Worm (Caenorhabditis elegans) whole organism, L3 larva: ENCODE measurements around the gene F46B6.6.

Experiments
- R02D3.7 ChIP-seq: fragments of 150-350 bp; optimal IDR thresholded peaks from 2 replicates; lab custom pipeline; 2014; ENCODE audit warnings: missing biosample characterization, missing genetic modification characterization
- ZK546.5 ChIP-seq: sonication (generic microtip); optimal IDR thresholded peaks from 2 replicates; lab custom pipeline; 2017; ENCODE audit warnings: missing biosample characterization, missing genetic modification characterization
- aly-2 ChIP-seq: fragments of 150-350 bp; optimal IDR thresholded peaks from 2 replicates; lab custom pipeline; 2014; ENCODE audit warnings: missing biosample characterization, missing genetic modification characterization
- ama-1 ChIP-seq: fragments of 150-350 bp; optimal IDR thresholded peaks from 2 replicates; lab custom pipeline; 2018
- ceh-28 ChIP-seq: fragments of 150-350 bp; optimal IDR thresholded peaks from 2 replicates; lab custom pipeline; 2014; ENCODE audit warnings: missing biosample characterization, missing genetic modification reagents, missing genetic modification characterization
- daf-12 ChIP-seq: fragments of 150-350 bp; optimal IDR thresholded peaks from 2 replicates; lab custom pipeline; 2014; ENCODE audit warnings: missing biosample characterization, missing genetic modification reagents, missing genetic modification characterization
- egl-27 ChIP-seq: sonication (generic microtip); optimal IDR thresholded peaks from 4 replicates; lab custom pipeline; 2017; ENCODE audit warnings: missing biosample characterization, missing genetic modification reagents, missing genetic modification characterization
- egl-5 ChIP-seq: fragments of 150-350 bp; optimal IDR thresholded peaks from 2 replicates; lab custom pipeline; 2017; ENCODE audit warnings: missing biosample characterization, missing genetic modification reagents, missing genetic modification characterization, inconsistent platforms
- elt-1 ChIP-seq: fragments of 150-350 bp; optimal IDR thresholded peaks from 2 replicates; lab custom pipeline; 2014; ENCODE audit warnings: missing biosample characterization, missing genetic modification characterization
- elt-2 ChIP-seq: sonication (generic microtip); optimal IDR thresholded peaks from 2 replicates; lab custom pipeline; 2016; ENCODE audit warnings: missing genetic modification reagents, mild to moderate bottlenecking, missing genetic modification characterization, missing compliant biosample characterization
- elt-3 ChIP-seq, 3 experiments: fragments of 150-350 bp in 1 of 3; sonication (generic microtip) in 2 of 3; optimal IDR thresholded peaks; 2 replicates in 2 of 3; 4 replicates in 1 of 3; lab custom pipeline; 2014 to 2017; ENCODE audit warnings: missing biosample characterization in 3 of 3, missing genetic modification characterization in 3 of 3
- eor-1 ChIP-seq, 2 experiments: fragments of 150-350 bp; optimal IDR thresholded peaks; 2 replicates each; lab custom pipeline; 2014 to 2018; ENCODE audit warnings: missing biosample characterization in 2 of 2, missing genetic modification characterization in 2 of 2
- fkh-10 ChIP-seq: sonication (generic microtip); optimal IDR thresholded peaks from 2 replicates; lab custom pipeline; 2017; ENCODE audit warnings: missing biosample characterization, missing genetic modification reagents, missing genetic modification characterization
- fos-1 ChIP-seq: fragments of 150-350 bp; optimal IDR thresholded peaks from 2 replicates; lab custom pipeline; 2014; ENCODE audit warnings: missing biosample characterization, missing genetic modification characterization
- jun-1 ChIP-seq: fragments of 150-350 bp; optimal IDR thresholded peaks from 2 replicates; lab custom pipeline; 2014; ENCODE audit warnings: missing biosample characterization, missing genetic modification reagents, missing genetic modification characterization
- lin-15B ChIP-seq: fragments of 150-350 bp; optimal IDR thresholded peaks from 2 replicates; lab custom pipeline; 2014; ENCODE audit warnings: missing biosample characterization, missing genetic modification characterization
- lin-39 ChIP-seq: fragments of 150-350 bp; optimal IDR thresholded peaks from 2 replicates; lab custom pipeline; 2018; ENCODE audit warnings: missing biosample characterization, missing genetic modification reagents, missing genetic modification characterization
- lsy-12 ChIP-seq: sonication (generic microtip); optimal IDR thresholded peaks from 2 replicates; lab custom pipeline; 2016; ENCODE audit warnings: mild to moderate bottlenecking, missing genetic modification characterization, missing compliant biosample characterization
- mdl-1 ChIP-seq: fragments of 150-350 bp; optimal IDR thresholded peaks from 2 replicates; lab custom pipeline; 2014; ENCODE audit warnings: missing biosample characterization, missing genetic modification characterization
- nhr-11 ChIP-seq: fragments of 150-350 bp; optimal IDR thresholded peaks from 2 replicates; lab custom pipeline; 2014; ENCODE audit warnings: missing biosample characterization, missing genetic modification characterization
- nhr-12 ChIP-seq: fragments of 150-350 bp; optimal IDR thresholded peaks from 2 replicates; lab custom pipeline; 2014; ENCODE audit warnings: missing biosample characterization, missing genetic modification characterization
- nhr-237 ChIP-seq: fragments of 150-350 bp; optimal IDR thresholded peaks from 2 replicates; lab custom pipeline; 2014; ENCODE audit warnings: missing biosample characterization, missing genetic modification characterization
- nhr-25 ChIP-seq: sonication (generic microtip); optimal IDR thresholded peaks from 2 replicates; lab custom pipeline; 2017; ENCODE audit warnings: missing biosample characterization, missing genetic modification characterization
- nhr-43 ChIP-seq: sonication (generic microtip); optimal IDR thresholded peaks from 2 replicates; lab custom pipeline; 2016; ENCODE audit warnings: mild to moderate bottlenecking, missing genetic modification characterization, missing compliant biosample characterization; ENCODE audit not compliant: poor library complexity, severe bottlenecking
- nhr-67 ChIP-seq: fragments of 150-350 bp; optimal IDR thresholded peaks from 2 replicates; lab custom pipeline; 2014; ENCODE audit warnings: missing biosample characterization, missing genetic modification characterization
- nhr-76 ChIP-seq: fragments of 150-350 bp; sonication (generic microtip); optimal IDR thresholded peaks from 5 replicates; lab custom pipeline; 2014; ENCODE audit warnings: missing biosample characterization, missing genetic modification characterization
- nhr-77 ChIP-seq: fragments of 150-350 bp; optimal IDR thresholded peaks from 2 replicates; lab custom pipeline; 2014; ENCODE audit warnings: missing biosample characterization, missing genetic modification characterization
- pha-4 ChIP-seq: fragments of 150-350 bp; optimal IDR thresholded peaks from 2 replicates; lab custom pipeline; 2014; ENCODE audit warnings: missing biosample characterization, missing genetic modification reagents, missing genetic modification characterization
- pqm-1 ChIP-seq: fragments of 150-350 bp; optimal IDR thresholded peaks from 2 replicates; lab custom pipeline; 2017; ENCODE audit warnings: missing biosample characterization, missing genetic modification characterization, inconsistent platforms
- skn-1 ChIP-seq: fragments of 150-350 bp; optimal IDR thresholded peaks from 2 replicates; lab custom pipeline; 2014; ENCODE audit warnings: missing biosample characterization, missing genetic modification characterization
- snpc-4 ChIP-seq: fragments of 150-350 bp; optimal IDR thresholded peaks from 2 replicates; lab custom pipeline; 2014; ENCODE audit warnings: missing biosample characterization, missing genetic modification characterization
- tbx-2 ChIP-seq: sonication (generic microtip); optimal IDR thresholded peaks from 2 replicates; lab custom pipeline; 2016; ENCODE audit warnings: mild to moderate bottlenecking, missing genetic modification characterization, missing compliant biosample characterization
- unc-62 ChIP-seq: fragments of 150-350 bp; sonication (generic microtip); optimal IDR thresholded peaks from 4 replicates; lab custom pipeline; 2014; ENCODE audit warnings: missing biosample characterization, missing genetic modification reagents, missing genetic modification characterization
- zag-1 ChIP-seq: fragments of 150-350 bp; optimal IDR thresholded peaks from 2 replicates; lab custom pipeline; 2014; ENCODE audit warnings: missing biosample characterization, missing genetic modification characterization
- ztf-11 ChIP-seq: fragments of 150-350 bp; optimal IDR thresholded peaks from 2 replicates; lab custom pipeline; 2014; ENCODE audit warnings: missing biosample characterization, missing genetic modification characterization

F46B6.6 gene

DNA sequence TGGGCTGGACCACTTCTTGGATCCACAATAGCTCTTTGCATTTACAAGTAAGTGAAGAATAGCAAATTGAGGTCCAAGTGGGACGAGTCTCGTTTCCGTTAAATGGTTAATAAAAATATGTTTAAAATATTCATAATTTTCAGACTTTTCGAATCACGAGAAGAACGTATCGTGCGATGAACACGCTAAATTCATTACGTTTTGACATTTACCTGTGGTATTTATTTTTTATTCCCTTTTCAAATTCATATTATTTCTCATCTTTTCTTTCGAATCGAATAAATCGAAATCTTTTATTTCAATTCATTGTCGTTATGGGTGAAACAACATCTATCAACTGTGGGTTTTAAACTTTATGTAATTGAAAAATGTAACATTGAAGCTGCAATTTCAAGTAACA is 47.3 kb downstream of the F46B6.6 start, which contains the start of gene marc-1:
marc-1 (plus strand) TSS at position 301 of the 400 bp plus-strand sequence.
- TF ChIP-seq unc-62 (GFP tag; lab: Kevin White, UChicago) (no peak), nhr-43 (tag; lab: Kevin White, UChicago) (no peak), nhr-76 (tag; lab: Kevin White, UChicago) (no peak), skn-1 (tag; lab: Kevin White, UChicago) (no peak), elt-1 (tag; lab: Kevin White, UChicago) (no peak), snpc-4 (tag; lab: Kevin White, UChicago) (no peak), nhr-67 (tag; lab: Kevin White, UChicago) (no peak), nhr-11 (tag; lab: Kevin White, UChicago) (no peak), lsy-12 (tag; lab: Kevin White, UChicago) (no peak), fos-1 (tag; lab: Kevin White, UChicago) (no peak), aly-2 (tag; lab: Kevin White, UChicago) (no peak), zag-1 (tag; lab: Kevin White, UChicago) (no peak), ZK546.5 (tag; lab: Kevin White, UChicago) (no peak), jun-1 (no peak), nhr-77 (tag; lab: Kevin White, UChicago) (no peak), R02D3.7 (no peak), ama-1 (lab: Kevin White, UChicago) (no peak)
- TF ChIP-seq, all 47 proteins: peak for 0

DNA sequence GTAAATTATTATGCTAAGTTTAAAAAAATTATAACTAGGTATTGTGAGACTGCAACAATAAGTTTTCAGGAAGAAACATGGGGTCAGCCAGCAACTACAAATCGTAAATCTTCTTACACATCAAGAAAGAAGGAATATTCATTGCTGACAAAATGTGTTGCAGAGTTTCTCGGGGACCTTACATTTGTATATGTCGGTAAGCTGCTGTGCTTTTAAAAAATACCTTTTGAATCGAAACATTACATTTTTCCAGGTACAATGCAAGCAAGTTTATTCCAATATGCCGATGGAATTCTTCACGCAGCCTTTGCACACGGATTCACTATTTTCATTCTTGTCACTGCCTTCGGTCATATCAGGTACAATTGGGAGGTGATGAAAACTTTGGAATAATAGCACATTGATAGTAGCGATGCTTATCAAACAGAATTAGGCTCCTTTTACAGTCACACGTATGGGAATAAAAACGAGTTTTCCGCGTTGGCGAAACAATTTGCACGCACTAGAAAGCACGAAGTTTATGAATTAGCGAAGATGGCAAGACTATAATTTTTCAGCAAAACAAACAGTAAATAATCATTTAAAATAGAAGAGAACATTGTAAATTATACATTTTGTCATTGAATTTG is 48.5 kb downstream of the F46B6.6 start:
- TF ChIP-seq elt-2, result peak; percentile 70
- TF ChIP-seq nhr-12 (tag; lab: Kevin White, UChicago), result no peak
- no peak for TF ChIP-seq nhr-25 (tag; lab: Kevin White, UChicago)
- no peak for TF ChIP-seq mdl-1 (tag; lab: Kevin White, UChicago)
- TF ChIP-seq ama-1 (lab: Kevin White, UChicago), result no peak
- peak; percentile 47 for TF ChIP-seq pqm-1
- no peak for TF ChIP-seq nhr-43 (tag; lab: Kevin White, UChicago)

DNA sequence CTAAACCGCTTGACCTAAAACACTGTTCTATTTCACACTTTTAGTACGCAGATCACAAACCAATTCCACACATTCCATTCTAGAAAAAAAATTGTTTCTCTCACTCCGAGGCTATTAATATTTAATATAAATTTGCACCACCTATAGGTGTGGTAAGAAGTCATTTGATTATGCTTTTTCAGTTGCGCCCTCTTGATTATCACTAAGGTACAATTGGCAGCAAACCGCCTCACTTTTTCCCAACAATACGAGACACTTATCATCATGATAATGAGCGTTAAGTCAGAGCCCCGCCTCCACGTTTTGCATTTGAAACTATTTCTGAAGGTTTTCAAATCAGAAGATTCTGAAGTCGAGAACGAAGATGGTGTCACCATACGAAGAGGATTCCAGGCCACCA is 49.4 kb downstream of the F46B6.6 start, which contains the start of gene aqp-4:
aqp-4 (plus strand) TSS at position 270 of the 400 bp plus-strand sequence.
- no peak for TF ChIP-seq ztf-11
- TF ChIP-seq elt-2, result peak; percentile 66

DNA sequence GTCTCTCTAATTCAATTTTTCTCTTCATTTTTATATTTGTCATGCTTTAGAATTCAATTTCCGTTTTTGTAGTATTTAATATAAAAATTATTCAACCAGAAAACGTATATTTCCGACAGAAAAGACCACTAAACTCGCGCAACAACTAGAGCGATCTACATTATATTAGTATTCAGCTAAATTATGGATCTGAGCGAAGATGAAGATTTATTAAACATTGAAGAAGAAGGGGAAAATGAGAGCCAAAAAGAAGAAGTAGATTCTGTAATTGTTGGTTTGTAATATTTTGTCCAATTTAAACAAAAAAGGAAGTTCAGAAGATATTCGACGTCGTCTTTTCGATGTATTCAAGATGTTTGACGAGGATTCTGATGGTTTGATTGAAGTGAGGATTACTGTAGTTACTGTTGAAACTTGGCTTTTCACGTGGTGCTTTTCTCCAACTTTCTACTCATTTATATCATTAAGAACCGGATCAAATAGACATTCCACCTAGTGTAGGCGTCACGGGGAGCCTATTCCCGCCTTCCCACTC is 52.7 kb downstream of the F46B6.6 start, which contains the start of gene cal-7:
cal-7 (plus strand) TSS at position 184 of the 535 bp plus-strand sequence.
- TF ChIP-seq nhr-237, result no peak
- peak; percentile 27 for TF ChIP-seq tbx-2 (tag; lab: Kevin White, UChicago)
- no peak for TF ChIP-seq lin-39 (tag; lab: Kevin White, UChicago)
- no peak for TF ChIP-seq eor-1 (tag; optimal IDR thresholded peaks at IDR 0.05; lab: Kevin White, UChicago)
- TF ChIP-seq lsy-12 (tag; lab: Kevin White, UChicago), result peak; percentile 12
- TF ChIP-seq egl-5 (tag; lab: Kevin White, UChicago), result no peak
- no peak for TF ChIP-seq ZK546.5 (tag; lab: Kevin White, UChicago)
- no peak for TF ChIP-seq pqm-1
- no peak for TF ChIP-seq nhr-12 (tag; lab: Kevin White, UChicago)
- no peak for TF ChIP-seq elt-3 (tag; optimal IDR thresholded peaks at IDR 0.05; lab: Kevin White, UChicago)
- TF ChIP-seq daf-12 (tag; lab: Kevin White, UChicago), result no peak
- no peak for TF ChIP-seq lin-15B (tag; lab: Kevin White, UChicago)
- TF ChIP-seq pha-4, result peak; percentile 1
- TF ChIP-seq nhr-76 (tag; lab: Kevin White, UChicago), result no peak
- TF ChIP-seq ceh-28 (tag; lab: Kevin White, UChicago), result peak; percentile 30
- peak; percentile 46 for TF ChIP-seq ama-1 (lab: Kevin White, UChicago)
- TF ChIP-seq egl-27 (tag; lab: Kevin White, UChicago), result no peak
- TF ChIP-seq skn-1 (tag; lab: Kevin White, UChicago), result no peak
- no peak for TF ChIP-seq elt-2
- TF ChIP-seq fkh-10, result peak; percentile 1
